Worm (Caenorhabditis elegans): ENCODE results near the gene srt-11.

ce11 chrII:14801086-14801531 is 4.7 kb upstream of the srt-11 start:
- TF ChIP-seq dao-5 (tag; optimal IDR thresholded peaks at IDR 0.05): no peak
- TF ChIP-seq W03F9.2 (tag; optimal IDR thresholded peaks at IDR 0.05): no peak
